Worm (Caenorhabditis elegans) whole organism, L2 larva: Measurements from ENCODE around the gene K11H12.11.

Source experiments
- R02D3.7 ChIP-seq: fragments of 150-350 bp; optimal IDR thresholded peaks from 2 replicates; lab custom pipeline; 2014; ENCODE audit warnings: missing biosample characterization, missing genetic modification characterization
- blmp-1 ChIP-seq: sonication (generic microtip); optimal IDR thresholded peaks from 2 replicates; lab custom pipeline; 2017; ENCODE audit warnings: missing genetic modification characterization, mild to moderate bottlenecking, missing compliant biosample characterization, antibody characterized with exemption, moderate library complexity; ENCODE audit not compliant: insufficient read depth
- ceh-82 ChIP-seq: fragments of 150-350 bp; optimal IDR thresholded peaks from 2 replicates; lab custom pipeline; 2014; ENCODE audit warnings: missing biosample characterization, missing genetic modification characterization
- elt-3 ChIP-seq: sonication (generic microtip); optimal IDR thresholded peaks from 2 replicates; lab custom pipeline; 2017; ENCODE audit warnings: missing biosample characterization, missing genetic modification characterization
- mab-5 ChIP-seq: fragments of 150-350 bp; optimal IDR thresholded peaks from 2 replicates; lab custom pipeline; 2014; ENCODE audit warnings: missing biosample characterization, missing genetic modification characterization
- nhr-11 ChIP-seq: fragments of 150-350 bp; optimal IDR thresholded peaks from 2 replicates; lab custom pipeline; 2014; ENCODE audit warnings: missing biosample characterization, missing genetic modification characterization
- skn-1 ChIP-seq: sonication (generic microtip); optimal IDR thresholded peaks from 2 replicates; lab custom pipeline; 2017; ENCODE audit warnings: missing biosample characterization, missing genetic modification characterization
- snpc-4 ChIP-seq: fragments of 150-350 bp; optimal IDR thresholded peaks from 2 replicates; lab custom pipeline; 2014; ENCODE audit warnings: missing biosample characterization, missing genetic modification characterization
- ztf-1 ChIP-seq: fragments of 200-800 bp; sonication (Bioruptor generic); conservative IDR thresholded peaks from 2 replicates; pipeline ENCODE4 v1.3.6; 2022; ENCODE audit warnings: missing genetic modification characterization, missing compliant biosample characterization
- ztf-4 ChIP-seq: fragments of 150-350 bp; optimal IDR thresholded peaks from 2 replicates; lab custom pipeline; 2014; ENCODE audit warnings: missing biosample characterization, missing genetic modification characterization

- TF ChIP-seq ztf-4 (tag; lab: Kevin White, UChicago) (no peak), nhr-11 (tag; lab: Kevin White, UChicago) (no peak), elt-3 (tag; lab: Kevin White, UChicago) (no peak), ceh-82 (tag; lab: Kevin White, UChicago) (no peak), skn-1 (no peak), snpc-4 (tag; lab: Kevin White, UChicago) (no peak), mab-5 (tag; lab: Kevin White, UChicago) (no peak), R02D3.7 (tag; lab: Kevin White, UChicago) (no peak), ztf-1 (GFP tag; lab: Robert Waterston, UW) (no peak), blmp-1 (tag; lab: Kevin White, UChicago) (no peak)
These were observed 14.4 kb upstream of the K11H12.11 start for ce11 chrIV:684748-685147.
